Fruit fly (Drosophila melanogaster) whole organism, wandering third instar larva: ENCODE results near the gene TwdlW.
A peak's percentile ranks its signal among the peaks of the same experiment; 100 is the strongest.

Experiments
- Abd-B ChIP-seq: fragments of >200 bp; optimal IDR thresholded peaks from 2 replicates; lab custom pipeline; 2017; ENCODE audit warnings: missing biosample characterization, missing genetic modification characterization
- CG32264 ChIP-seq: fragments of 200-800 bp; sonication (Bioruptor generic); optimal IDR thresholded peaks from 2 replicates; lab custom pipeline; 2016; ENCODE audit warnings: missing biosample characterization, missing genetic modification characterization
- CG9705 ChIP-seq: fragments of 200-800 bp; sonication (Bioruptor generic); optimal IDR thresholded peaks from 2 replicates; lab custom pipeline; 2018; ENCODE audit warnings: missing biosample characterization, mild to moderate bottlenecking, missing genetic modification characterization
- CrebA ChIP-seq: fragments of 200-800 bp; sonication (Bioruptor generic); optimal IDR thresholded peaks from 2 replicates; lab custom pipeline; 2016; ENCODE audit warnings: missing biosample characterization, mild to moderate bottlenecking, missing genetic modification characterization, borderline replicate concordance
- Dfd ChIP-seq: fragments of >200 bp; optimal IDR thresholded peaks from 2 replicates; lab custom pipeline; 2017; ENCODE audit warnings: missing biosample characterization, missing genetic modification characterization
- Dif ChIP-seq: fragments of 200-275, 200-300 bp; sonication (Bioruptor generic); optimal IDR thresholded peaks from 2 replicates; lab custom pipeline; 2018; ENCODE audit warnings: missing biosample characterization, missing genetic modification characterization; ENCODE audit not compliant: partially characterized antibody
- GATAd ChIP-seq: sonication (Bioruptor generic); optimal IDR thresholded peaks from 2 replicates; lab custom pipeline; 2016; ENCODE audit warnings: missing biosample characterization, missing genetic modification characterization
- HLH106 ChIP-seq: fragments of 200-800 bp; optimal IDR thresholded peaks from 3 replicates; lab custom pipeline; 2019; ENCODE audit warnings: missing biosample characterization, mild to moderate bottlenecking, missing genetic modification characterization, moderate library complexity
- Hnf4 ChIP-seq: fragments of 200-800 bp; sonication (Bioruptor generic); optimal IDR thresholded peaks from 2 replicates; lab custom pipeline; 2016; ENCODE audit warnings: missing biosample characterization, mild to moderate bottlenecking, missing genetic modification characterization
- Hr78 ChIP-seq: fragments of >200 bp; optimal IDR thresholded peaks from 2 replicates; lab custom pipeline; 2017; ENCODE audit warnings: missing biosample characterization, missing genetic modification characterization
- Hr83 ChIP-seq: fragments of 200-300 bp; sonication (Bioruptor generic); optimal IDR thresholded peaks from 2 replicates; lab custom pipeline; 2016; ENCODE audit warnings: missing biosample characterization, mild to moderate bottlenecking, missing genetic modification characterization, moderate library complexity; ENCODE audit not compliant: poor library complexity, severe bottlenecking
- Jra ChIP-seq: sonication (Bioruptor generic); optimal IDR thresholded peaks from 2 replicates; lab custom pipeline; 2016; ENCODE audit warnings: missing biosample characterization, missing genetic modification characterization
- Mio ChIP-seq: sonication (Bioruptor generic); optimal IDR thresholded peaks from 2 replicates; lab custom pipeline; 2016; ENCODE audit warnings: missing biosample characterization, missing genetic modification characterization
- Myc ChIP-seq: fragments of >200 bp; optimal IDR thresholded peaks from 2 replicates; lab custom pipeline; 2017
- N ChIP-seq: fragments of >200 bp; optimal IDR thresholded peaks from 2 replicates; lab custom pipeline; 2018; ENCODE audit warnings: missing biosample characterization, missing external identifiers, missing genetic modification characterization
- OdsH ChIP-seq: fragments of 200-800 bp; sonication (Bioruptor generic); optimal IDR thresholded peaks from 2 replicates; lab custom pipeline; 2016; ENCODE audit warnings: missing biosample characterization, mild to moderate bottlenecking, missing genetic modification characterization
- Rel ChIP-seq, 2 experiments: fragments of 200-800 bp; sonication (Bioruptor generic) in 1 of 2; optimal IDR thresholded peaks; 2 replicates in 1 of 2; 3 replicates in 1 of 2; lab custom pipeline; 2016 to 2019; ENCODE audit warnings: mild to moderate bottlenecking in 2 of 2, missing biosample characterization in 2 of 2, missing genetic modification characterization in 2 of 2, moderate library complexity in 1 of 2
- Sp1 ChIP-seq: fragments of 200-800 bp; sonication (Bioruptor generic); optimal IDR thresholded peaks from 3 replicates; lab custom pipeline; 2019; ENCODE audit warnings: missing biosample characterization, mild to moderate bottlenecking, missing genetic modification characterization, moderate library complexity
- Vsx2 ChIP-seq: fragments of 200-300, 225-300 bp; sonication (Bioruptor generic); optimal IDR thresholded peaks from 2 replicates; lab custom pipeline; 2018; ENCODE audit warnings: missing biosample characterization, missing genetic modification characterization; ENCODE audit not compliant: partially characterized antibody
- br ChIP-seq: fragments of 200-800 bp; sonication (Bioruptor generic); optimal IDR thresholded peaks from 2 replicates; lab custom pipeline; 2016; ENCODE audit warnings: missing biosample characterization, missing genetic modification characterization
- brk ChIP-seq: fragments of 200-800 bp; sonication (Bioruptor generic); optimal IDR thresholded peaks from 2 replicates; lab custom pipeline; 2016; ENCODE audit warnings: missing biosample characterization, mild to moderate bottlenecking, missing genetic modification characterization
- dl ChIP-seq, 2 experiments: fragments of 175-275, 200-275 bp in 1 of 2; fragments of 200-275 bp in 1 of 2; sonication (Bioruptor generic); optimal IDR thresholded peaks; lab custom pipeline; 2018; ENCODE audit warnings: mild to moderate bottlenecking in 2 of 2, missing biosample characterization in 2 of 2, missing genetic modification characterization in 2 of 2, moderate library complexity in 2 of 2; ENCODE audit not compliant: partially characterized antibody in 2 of 2, insufficient read depth in 1 of 2
- dmrt93B ChIP-seq: fragments of 200-800 bp; sonication (Bioruptor generic); optimal IDR thresholded peaks from 2 replicates; lab custom pipeline; 2018; ENCODE audit warnings: missing biosample characterization, mild to moderate bottlenecking, missing genetic modification characterization
- dsf ChIP-seq: sonication (Bioruptor generic); optimal IDR thresholded peaks from 2 replicates; lab custom pipeline; 2016; ENCODE audit warnings: missing biosample characterization, missing genetic modification characterization, borderline replicate concordance
- ey ChIP-seq: fragments of 200-800 bp; sonication (Bioruptor generic); optimal IDR thresholded peaks from 2 replicates; lab custom pipeline; 2016; ENCODE audit warnings: missing biosample characterization, missing genetic modification characterization
- foxo ChIP-seq, 2 experiments: fragments of 200-800 bp; sonication (Bioruptor generic); optimal IDR thresholded peaks; 2 replicates in 1 of 2; 3 replicates in 1 of 2; lab custom pipeline; 2016 to 2017; ENCODE audit warnings: missing biosample characterization in 2 of 2, missing genetic modification characterization in 2 of 2
- fru ChIP-seq: fragments of 200-800 bp; sonication (Bioruptor generic); optimal IDR thresholded peaks from 3 replicates; lab custom pipeline; 2016; ENCODE audit warnings: missing biosample characterization, mild to moderate bottlenecking, missing genetic modification characterization
- h ChIP-seq: fragments of 200-800 bp; sonication (Bioruptor generic); optimal IDR thresholded peaks from 3 replicates; lab custom pipeline; 2016; ENCODE audit warnings: missing biosample characterization, mild to moderate bottlenecking, missing genetic modification characterization
- jim ChIP-seq: fragments of 175-275, 200-325 bp; sonication (Bioruptor generic); optimal IDR thresholded peaks from 2 replicates; lab custom pipeline; 2016; ENCODE audit warnings: missing biosample characterization, mild to moderate bottlenecking, missing genetic modification characterization
- lola ChIP-seq: fragments of >200 bp; optimal IDR thresholded peaks from 2 replicates; lab custom pipeline; 2017; ENCODE audit warnings: missing biosample characterization, missing genetic modification characterization
- pan ChIP-seq: fragments of >200 bp; optimal IDR thresholded peaks from 2 replicates; lab custom pipeline; 2017
- psq ChIP-seq: fragments of 200-800 bp; sonication (Bioruptor generic); optimal IDR thresholded peaks from 3 replicates; lab custom pipeline; 2017; ENCODE audit warnings: missing biosample characterization, mild to moderate bottlenecking, missing genetic modification characterization, moderate library complexity
- rgr ChIP-seq: fragments of 200-800 bp; sonication (Bioruptor generic); optimal IDR thresholded peaks from 3 replicates; lab custom pipeline; 2016; ENCODE audit warnings: missing biosample characterization, mild to moderate bottlenecking, missing genetic modification characterization
- sage ChIP-seq: fragments of 200-800 bp; sonication (Bioruptor generic); optimal IDR thresholded peaks from 2 replicates; lab custom pipeline; 2016; ENCODE audit warnings: missing biosample characterization, mild to moderate bottlenecking, missing genetic modification characterization
- sv ChIP-seq: fragments of 200-800 bp; sonication (Bioruptor generic); optimal IDR thresholded peaks from 3 replicates; lab custom pipeline; 2016; ENCODE audit warnings: missing biosample characterization, missing genetic modification characterization
- tai ChIP-seq: sonication (Bioruptor generic); optimal IDR thresholded peaks from 2 replicates; lab custom pipeline; 2016; ENCODE audit warnings: missing biosample characterization, missing genetic modification characterization
- usp ChIP-seq: fragments of >200 bp; optimal IDR thresholded peaks from 2 replicates; lab custom pipeline; 2017; ENCODE audit warnings: missing biosample characterization, missing genetic modification characterization
- woc ChIP-seq: sonication (Bioruptor generic); optimal IDR thresholded peaks from 2 replicates; lab custom pipeline; 2016; ENCODE audit warnings: missing biosample characterization, mild to moderate bottlenecking, missing genetic modification characterization

TwdlW gene

dm6 chr3R:17125339-17126044 lies 16.7 kb downstream of the TwdlW start, which contains the start of gene cher:
cher (minus strand) TSS chr3R:17125389.
- peak; percentile 69 for TF ChIP-seq Myc
- TF ChIP-seq Rel (GFP tag; optimal IDR thresholded peaks at IDR 0.05; lab: Kevin White, UChicago): no peak
- TF ChIP-seq Rel (tag; optimal IDR thresholded peaks at IDR 0.05; lab: Kevin White, UChicago): no peak

- no peak for TF ChIP-seq CG32264
- no peak for TF ChIP-seq GATAd (GFP tag; lab: Kevin White, UChicago)
- no peak for TF ChIP-seq Abd-B
- TF ChIP-seq fru (GFP tag; lab: Kevin White, UChicago): no peak
- TF ChIP-seq Mio (GFP tag; lab: Kevin White, UChicago): no peak
- no peak for TF ChIP-seq usp
- no peak for TF ChIP-seq pan (lab: Kevin White, UChicago)
- TF ChIP-seq brk: no peak
- no peak for TF ChIP-seq Dfd (GFP tag; lab: Kevin White, UChicago)
- TF ChIP-seq Hnf4 (GFP tag; lab: Kevin White, UChicago): no peak
- TF ChIP-seq OdsH (GFP tag; lab: Kevin White, UChicago): no peak
- no peak for TF ChIP-seq psq (GFP tag; lab: Kevin White, UChicago)
Observed at dm6 chr3R:17124177-17124576, 18.0 kb downstream of the TwdlW start, which contains the start of gene CG45079. CG45079 (plus strand) TSS chr3R:17124477.

dm6 chr3R:17122796-17123504 lies 19.3 kb downstream of the TwdlW start:
- TF ChIP-seq fru (GFP tag; lab: Kevin White, UChicago) (peak; percentile 61), psq (GFP tag; lab: Kevin White, UChicago) (peak; percentile 60), Vsx2 (no peak), CG9705 (GFP tag; lab: Kevin White, UChicago) (no peak), dsf (GFP tag; lab: Kevin White, UChicago) (no peak), rgr (GFP tag; lab: Kevin White, UChicago) (peak; percentile 53), br (GFP tag; lab: Kevin White, UChicago) (no peak), pan (lab: Kevin White, UChicago) (no peak), GATAd (GFP tag; lab: Kevin White, UChicago) (no peak), foxo (GFP tag; optimal IDR thresholded peaks at IDR 0.05; lab: Kevin White, UChicago) (peak in 1 of 2 experiments; percentile 78), ey (GFP tag; lab: Kevin White, UChicago) (peak; percentile 27), Dfd (GFP tag; lab: Kevin White, UChicago) (no peak), Jra (GFP tag; lab: Kevin White, UChicago) (no peak), Myc (no peak), brk (no peak), Dif (GFP tag; lab: Kevin White, UChicago) (no peak), usp (no peak), Hnf4 (GFP tag; lab: Kevin White, UChicago) (no peak), Mio (GFP tag; lab: Kevin White, UChicago) (no peak), CG32264 (no peak), Sp1 (peak; percentile 80), Hr83 (GFP tag; lab: Kevin White, UChicago) (no peak), sv (GFP tag; lab: Kevin White, UChicago) (no peak), Abd-B (no peak), Hr78 (GFP tag; lab: Kevin White, UChicago) (no peak), lola (no peak), OdsH (GFP tag; lab: Kevin White, UChicago) (peak; percentile 61), woc (no peak), sage (GFP tag; lab: Kevin White, UChicago) (no peak), Rel (GFP tag; optimal IDR thresholded peaks at IDR 0.05; lab: Kevin White, UChicago) (no peak), Rel (tag; optimal IDR thresholded peaks at IDR 0.05; lab: Kevin White, UChicago) (peak; percentile 24), dmrt93B (GFP tag; lab: Kevin White, UChicago) (peak; percentile 40), tai (GFP tag; lab: Kevin White, UChicago) (no peak), jim (no peak), HLH106 (peak; percentile 86), h (GFP tag; lab: Kevin White, UChicago) (peak; percentile 26), dl (GFP tag; optimal IDR thresholded peaks at IDR 0.05; lab: Kevin White, UChicago; ENCODE audit: insufficient read depth in 1 of 2, partially characterized antibody in 2 of 2) (no peak), N (GFP tag; lab: Kevin White, UChicago) (no peak), CrebA (GFP tag; lab: Kevin White, UChicago) (no peak)
